Fruit fly (Drosophila melanogaster): Measurements from ENCODE around the gene Tie.

DNA sequence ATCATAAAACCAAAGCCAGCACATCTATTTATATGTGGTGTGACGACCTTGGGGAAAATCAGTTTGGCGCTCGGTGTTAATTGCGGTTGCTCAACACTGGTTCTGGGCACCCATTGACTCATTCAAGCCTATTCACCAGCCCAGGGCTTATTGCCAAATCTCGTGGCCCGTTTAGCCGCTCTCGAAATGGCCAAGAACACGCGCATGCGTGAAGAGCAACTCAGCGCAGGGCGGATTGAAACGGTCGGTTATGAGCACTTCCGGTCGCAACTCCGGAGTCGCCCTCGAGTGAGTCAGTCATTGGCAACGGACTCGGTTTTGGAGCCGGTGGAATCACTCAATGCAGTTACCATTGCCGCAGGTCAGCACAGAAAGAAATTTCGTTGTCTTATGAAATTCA is 42.5 kb downstream of the Tie start:
- no peak for TF ChIP-seq gro (GFP tag; optimal IDR thresholded peaks at IDR 0.05)
- no peak for TF ChIP-seq pita (GFP tag; optimal IDR thresholded peaks at IDR 0.05)
- TF ChIP-seq CG17328 (GFP tag; IDR thresholded peaks at IDR 0.05), result no peak
- no peak for TF ChIP-seq CG7786 (GFP tag; optimal IDR thresholded peaks at IDR 0.05)
- no peak for TF ChIP-seq tx (GFP tag; optimal IDR thresholded peaks at IDR 0.05)
- no peak for TF ChIP-seq HLH54F (GFP tag; optimal IDR thresholded peaks at IDR 0.05)
- no peak for TF ChIP-seq CG1602 (GFP tag; optimal IDR thresholded peaks at IDR 0.05)
- TF ChIP-seq CG32772 (GFP tag; IDR thresholded peaks at IDR 0.05), result no peak
- TF ChIP-seq CG8478 (optimal IDR thresholded peaks at IDR 0.05), result no peak
- TF ChIP-seq CG14050 (GFP tag; IDR thresholded peaks at IDR 0.05), result no peak
- TF ChIP-seq CG2199 (GFP tag; IDR thresholded peaks at IDR 0.05), result no peak
- no peak for TF ChIP-seq Dfd (GFP tag; optimal IDR thresholded peaks at IDR 0.05)
- TF ChIP-seq schlank (tag; optimal IDR thresholded peaks at IDR 0.05), result no peak
- no peak for TF ChIP-seq bbx (GFP tag; IDR thresholded peaks at IDR 0.05; ENCODE audit: partially characterized antibody)

Data from whole organism, embryonic.